Worm (Caenorhabditis elegans): Measurements from ENCODE around the gene glt-3.

- no peak for TF ChIP-seq snpc-3.4 (tag; optimal IDR thresholded peaks at IDR 0.05)
- TF ChIP-seq nfya-1 (tag; optimal IDR thresholded peaks at IDR 0.05; ENCODE audit: borderline replicate concordance, insufficient read depth): no peak
- no peak for TF ChIP-seq ztf-18 (tag; optimal IDR thresholded peaks at IDR 0.05)
- no peak for TF ChIP-seq rec-8 (tag; optimal IDR thresholded peaks at IDR 0.05)
- no peak for TF ChIP-seq attf-6 (GFP tag; IDR thresholded peaks at IDR 0.05)
- no peak for TF ChIP-seq lir-1 (GFP tag; conservative IDR thresholded peaks at IDR 0.05)
- no peak for TF ChIP-seq B0261.1 (tag; optimal IDR thresholded peaks at IDR 0.05)
- TF ChIP-seq nhr-179 (tag; optimal IDR thresholded peaks at IDR 0.05): no peak
- TF ChIP-seq pbrm-1 (GFP tag; IDR thresholded peaks at IDR 0.05): no peak
- TF ChIP-seq pha-4 (tag; optimal IDR thresholded peaks at IDR 0.05): no peak
- no peak for TF ChIP-seq ceh-40 (GFP tag; IDR thresholded peaks at IDR 0.05)
Observed at ce11 chrIV:10095171-10095570, 34.9 kb upstream of the glt-3 start, which contains the start of the genes C04G2.5 and msp-36.
